Worm (Caenorhabditis elegans) whole organism, late embryonic: ENCODE results near the gene C01G10.18.

Source experiments
- ama-1 ChIP-seq: fragments of 150-350 bp; optimal IDR thresholded peaks from 2 replicates; lab custom pipeline; 2014
- nhr-11 ChIP-seq: fragments of 150-350 bp; optimal IDR thresholded peaks from 2 replicates; lab custom pipeline; 2014; ENCODE audit warnings: missing biosample characterization, missing genetic modification characterization
- odd-2 ChIP-seq: sonication (generic microtip); optimal IDR thresholded peaks from 2 replicates; lab custom pipeline; 2017; ENCODE audit warnings: antibody characterized with exemption, mild to moderate bottlenecking, missing genetic modification characterization, missing compliant biosample characterization

DNA sequence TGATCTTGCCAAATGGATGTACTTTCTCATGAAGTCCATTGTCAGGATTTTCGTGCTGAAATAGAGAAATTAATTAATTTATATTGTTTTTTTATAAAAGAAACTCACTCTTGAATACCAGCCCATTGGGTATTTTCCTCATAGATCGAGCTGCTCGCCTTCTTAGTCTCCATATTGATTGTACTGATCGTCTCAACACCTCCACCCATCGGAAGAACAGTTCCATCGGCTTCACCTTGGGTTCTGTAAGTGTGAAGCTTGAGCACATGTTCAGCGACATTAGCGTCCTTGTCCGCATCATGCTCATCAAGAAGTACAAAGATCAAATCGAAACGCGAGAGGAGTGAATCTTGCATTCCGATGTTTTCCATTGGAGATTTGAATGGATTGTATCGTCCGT lies 30.8 kb downstream of the C01G10.18 start:
- TF ChIP-seq ama-1 (lab: Kevin White, UChicago) (no peak), odd-2 (tag; lab: Kevin White, UChicago) (no peak), nhr-11 (tag; lab: Kevin White, UChicago) (no peak)
